Worm (Caenorhabditis elegans) whole organism, midembryonic: ENCODE measurements around the gene daf-12.

ENCODE experiments used
- T22C8.4 ChIP-seq: fragments of 200-800 bp; sonication (Bioruptor generic); IDR thresholded peaks from 2 replicates; pipeline ENCODE4 v1.3.6; 2022; ENCODE audit warnings: missing genetic modification characterization, missing compliant biosample characterization
- cog-1 ChIP-seq: sonication (generic microtip); optimal IDR thresholded peaks from 2 replicates; lab custom pipeline; 2016; ENCODE audit warnings: missing genetic modification characterization, missing compliant biosample characterization
- flt-1 ChIP-seq: fragments of 200-800 bp; sonication (Bioruptor generic); IDR thresholded peaks from 2 replicates; pipeline ENCODE4 v1.3.6; 2022; ENCODE audit warnings: missing genetic modification characterization, missing compliant biosample characterization
- klf-2 ChIP-seq: fragments of 200-800 bp; sonication (Bioruptor generic); conservative IDR thresholded peaks from 2 replicates; pipeline ENCODE4 v1.3.6; 2022; ENCODE audit warnings: missing genetic modification reagents, missing genetic modification characterization, missing compliant biosample characterization
- med-1 ChIP-seq: sonication (generic microtip); optimal IDR thresholded peaks from 2 replicates; lab custom pipeline; 2017; ENCODE audit warnings: missing genetic modification characterization, mild to moderate bottlenecking, missing compliant biosample characterization, antibody characterized with exemption, missing genetic modification reagents; ENCODE audit not compliant: insufficient read depth
- tab-1 ChIP-seq: fragments of 200-800 bp; sonication (Bioruptor generic); IDR thresholded peaks from 2 replicates; pipeline ENCODE4 v1.3.6; 2022; ENCODE audit warnings: missing genetic modification characterization, missing compliant biosample characterization
- ztf-23 ChIP-seq: fragments of 200-800 bp; sonication (Bioruptor generic); IDR thresholded peaks from 2 replicates; pipeline ENCODE4 v1.3.6; 2022; ENCODE audit warnings: missing genetic modification reagents, missing genetic modification characterization, missing compliant biosample characterization

DNA sequence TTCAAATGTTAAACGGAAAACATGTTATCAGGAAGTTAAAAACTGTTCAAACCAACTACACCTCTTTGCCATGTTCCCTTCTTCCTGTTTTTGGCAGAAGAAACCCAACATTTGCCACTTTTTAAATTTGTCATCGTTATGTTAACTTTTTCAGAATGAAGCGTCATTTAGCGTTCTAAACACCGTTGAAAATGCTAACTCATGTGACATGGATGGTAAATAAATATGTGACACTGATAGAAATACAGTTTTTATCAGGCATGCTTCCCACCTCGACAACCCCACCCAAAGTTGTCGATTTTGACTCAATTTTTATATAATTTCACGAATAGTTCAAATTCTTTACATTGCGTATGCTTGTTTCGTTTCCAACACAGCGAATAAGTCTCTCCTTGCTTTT, 51.6 kb downstream of the daf-12 start:
- no peak for TF ChIP-seq klf-2 (GFP tag; lab: Robert Waterston, UW)
- TF ChIP-seq flt-1 (GFP tag; lab: Robert Waterston, UW) = no peak
- no peak for TF ChIP-seq tab-1 (GFP tag; lab: Robert Waterston, UW)
- TF ChIP-seq med-1 = no peak
- no peak for TF ChIP-seq cog-1 (tag; lab: Kevin White, UChicago)
- TF ChIP-seq ztf-23 = no peak
- TF ChIP-seq T22C8.4 = no peak
